Worm (Caenorhabditis elegans): ENCODE measurements around the gene fat-2.

Gene fat-2

ce11 chrIV:13318773-13319172, 4.9 kb upstream of the fat-2 start (continued):
- TF ChIP-seq aly-2 (tag; optimal IDR thresholded peaks at IDR 0.05) (peak; percentile 6), arid-1 (GFP tag; conservative IDR thresholded peaks at IDR 0.05) (0 out of 2 replicates have a peak, but pooled peaks have one; percentile 50), dmd-6 (GFP tag; IDR thresholded peaks at IDR 0.05) (peak; percentile 87), duxl-1 (tag; optimal IDR thresholded peaks at IDR 0.05; ENCODE audit: poor library complexity) (peak; percentile 68), lin-29 (GFP tag; IDR thresholded peaks at IDR 0.05) (no peak), unc-62 (GFP tag; optimal IDR thresholded peaks at IDR 0.05 in 1 of 2) (peak in 1 of 2 experiments; percentile 88), unc-62 (tag; optimal IDR thresholded peaks at IDR 0.05) (no peak), nhr-111 (GFP tag; optimal IDR thresholded peaks at IDR 0.05) (no peak), egl-27 (tag; optimal IDR thresholded peaks at IDR 0.05) (no peak), lin-13 (GFP tag; optimal IDR thresholded peaks at IDR 0.05) (no peak), zfp-3 (GFP tag; conservative IDR thresholded peaks at IDR 0.05) (peak; percentile 91; the same call in 1 of the 2 replicates), F44E2.7 (GFP tag; IDR thresholded peaks at IDR 0.05) (no peak), F37D6.2 (tag; optimal IDR thresholded peaks at IDR 0.05) (no peak), ceh-44 (GFP tag; IDR thresholded peaks at IDR 0.05) (no peak), F49E8.2 (tag; optimal IDR thresholded peaks at IDR 0.05; ENCODE audit: borderline replicate concordance) (no peak), lsy-2 (tag; optimal IDR thresholded peaks at IDR 0.05) (peak; percentile 65 to 71)

ce11 chrIV:13319886-13320650, 3.6 kb upstream of the fat-2 start:
- TF ChIP-seq ceh-28 (tag; optimal IDR thresholded peaks at IDR 0.05) (peak; percentile 89), aha-1 (tag) (peak; percentile 91), mdl-1 (tag; optimal IDR thresholded peaks at IDR 0.05) (no peak)

DNA sequence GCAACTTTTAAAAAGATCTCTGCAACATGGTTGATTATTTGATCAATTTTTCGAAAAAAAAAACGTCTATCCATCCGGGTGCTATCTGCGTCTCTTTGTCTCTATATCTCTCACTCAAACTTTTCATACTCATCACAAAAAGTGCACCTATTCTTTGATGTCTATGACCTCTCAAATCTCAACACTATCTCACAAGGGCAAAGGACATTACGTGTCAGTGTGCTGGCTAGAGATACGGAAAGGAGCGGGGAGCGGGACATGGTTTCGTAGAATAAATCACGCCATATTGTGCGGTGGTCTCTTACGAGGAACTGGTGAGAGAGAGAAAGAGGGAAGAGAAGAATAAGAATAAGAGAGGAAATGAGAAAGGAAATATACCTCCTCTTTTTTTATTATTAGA, 1.2 kb upstream of the fat-2 start:
- TF ChIP-seq hif-1 (tag; optimal IDR thresholded peaks at IDR 0.05) (peak in 1 of 2 experiments; percentile 62), spr-3 (GFP tag; optimal IDR thresholded peaks at IDR 0.05) (no peak), nhr-48 (tag; optimal IDR thresholded peaks at IDR 0.05) (peak; percentile 92), dpl-1 (GFP tag; optimal IDR thresholded peaks at IDR 0.05) (peak; percentile 36), mxl-3 (GFP tag; optimal IDR thresholded peaks at IDR 0.05) (peak; percentile 59), set-16 (GFP tag; IDR thresholded peaks at IDR 0.05) (peak; percentile 20; the same call in 1 of the 2 replicates), pha-4 (GFP tag; IDR thresholded peaks at IDR 0.05) (0 out of 2 replicates have a peak, but pooled peaks have one; percentile 35), pha-4 (tag; optimal IDR thresholded peaks at IDR 0.05) (no peak), nhr-42 (GFP tag; IDR thresholded peaks at IDR 0.05) (no peak), pqm-1 (tag; optimal IDR thresholded peaks at IDR 0.05) (peak; percentile 22), ceh-62 (tag; optimal IDR thresholded peaks at IDR 0.05) (no peak), F49E8.2 (tag; optimal IDR thresholded peaks at IDR 0.05; ENCODE audit: borderline replicate concordance) (no peak), tag-97 (GFP tag; IDR thresholded peaks at IDR 0.05) (no peak), lin-38 (GFP tag; IDR thresholded peaks at IDR 0.05) (peak; percentile 47), zfp-2 (tag; optimal IDR thresholded peaks at IDR 0.05) (no peak), dmd-9 (GFP tag; IDR thresholded peaks at IDR 0.05) (no peak), mdl-1 (tag; optimal IDR thresholded peaks at IDR 0.05) (peak in 1 of 2 experiments; percentile 66), dmd-6 (GFP tag; IDR thresholded peaks at IDR 0.05) (peak; percentile 95), jun-1 (tag; optimal IDR thresholded peaks at IDR 0.05) (peak; percentile 52), hlh-11 (tag; optimal IDR thresholded peaks at IDR 0.05) (peak; percentile 96), zip-2 (tag; optimal IDR thresholded peaks at IDR 0.05) (no peak), snpc-4 (tag; optimal IDR thresholded peaks at IDR 0.05) (no peak), lin-1 (GFP tag; IDR thresholded peaks at IDR 0.05) (peak; percentile 87), sdz-12 (GFP tag; optimal IDR thresholded peaks at IDR 0.05) (no peak), php-3 (GFP tag; IDR thresholded peaks at IDR 0.05) (peak; percentile 47; the same call in 1 of the 2 replicates), nhr-41 (GFP tag; IDR thresholded peaks at IDR 0.05) (0 out of 2 replicates have a peak, but pooled peaks have one; percentile 11), ama-1 (optimal IDR thresholded peaks at IDR 0.05) (no peak), saeg-2 (GFP tag; IDR thresholded peaks at IDR 0.05) (0 out of 2 replicates have a peak, but pooled peaks have one; percentile 35), aha-1 (tag) (peak; percentile 97), madf-9 (GFP tag; conservative IDR thresholded peaks at IDR 0.05) (no peak), ceh-20 (GFP tag; IDR thresholded peaks at IDR 0.05) (peak; percentile 54; the same call in 1 of the 2 replicates), hmg-1.1 (GFP tag; IDR thresholded peaks at IDR 0.05) (peak; percentile 49; the same call in 1 of the 2 replicates)

Measured in whole organism, L4 larva.